ENCODE assay signal across 5 fruit fly cellular contexts in the genomic region with DNA sequence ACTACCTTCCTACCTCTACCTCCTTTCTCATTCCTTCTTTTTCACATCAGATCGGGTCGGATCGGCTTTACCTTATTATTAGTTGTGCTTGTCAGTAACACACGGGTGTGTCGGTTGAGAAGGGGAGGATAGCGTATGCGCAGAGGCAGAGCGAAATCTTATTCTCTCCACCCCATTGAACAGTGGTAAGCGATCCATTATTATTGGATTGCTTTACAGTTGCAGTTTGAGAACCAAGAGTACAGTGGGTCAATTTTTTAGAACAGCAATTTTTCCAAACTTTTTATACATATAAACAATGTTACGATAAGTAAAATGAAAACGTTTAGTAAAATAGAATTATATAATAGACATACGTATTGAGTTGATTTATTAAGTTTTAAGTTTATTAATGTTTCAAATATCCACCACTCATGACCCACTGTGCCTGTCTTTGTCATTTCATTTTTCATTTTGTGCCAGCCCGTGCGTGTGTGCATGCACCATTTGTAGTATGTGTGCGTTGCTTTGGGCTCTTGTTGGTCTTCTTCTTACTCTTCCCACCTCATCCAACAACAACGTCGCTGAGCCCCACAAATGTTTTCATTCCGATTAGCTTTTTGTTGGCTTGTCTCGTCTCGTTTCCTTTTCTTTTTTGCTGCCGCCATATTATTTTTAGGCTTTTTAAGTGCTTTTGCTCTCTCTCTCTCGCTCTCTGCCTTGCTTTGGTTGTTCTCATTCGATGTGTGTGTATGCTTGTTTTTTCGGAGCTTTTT.
TF ChIP-seq lines count a peak whose summit lies in the region.

No protein-coding gene starts in this region.

TF ChIP-seq in whole organism, adult, 20 proteins besides CTCF, POLR2A, EP300 and RAD21 (continued from another document):
- peak; percentile 97 for TF ChIP-seq CG5204 (GFP tag; optimal IDR thresholded peaks at IDR 0.05; lab: Kevin White, UChicago)
- TF ChIP-seq CG11617 (GFP tag; optimal IDR thresholded peaks at IDR 0.05; lab: Kevin White, UChicago): peak; percentile 99
- TF ChIP-seq CG12768 (GFP tag; optimal IDR thresholded peaks at IDR 0.05; lab: Kevin White, UChicago): peak; percentile 98
- TF ChIP-seq CG7045 (GFP tag; optimal IDR thresholded peaks at IDR 0.05; lab: Kevin White, UChicago): peak; percentile 98

TF ChIP-seq in whole organism, embryonic, 481 proteins besides CTCF, POLR2A, EP300 and RAD21 (continued from another document and continues in another):
- TF ChIP-seq Neu2 (GFP tag; optimal IDR thresholded peaks at IDR 0.05; lab: Kevin White, UChicago; ENCODE audit: borderline replicate concordance) (peak; percentile 53), fd64A (GFP tag; optimal IDR thresholded peaks at IDR 0.05; lab: Kevin White, UChicago) (peak; percentile 97), CG9609 (GFP tag; optimal IDR thresholded peaks at IDR 0.05; lab: Kevin White, UChicago) (peak; percentile 91), CG1792 (GFP tag; optimal IDR thresholded peaks at IDR 0.05; lab: Kevin White, UChicago) (peak; percentile 75), grn (GFP tag; optimal IDR thresholded peaks at IDR 0.05; lab: Kevin White, UChicago) (peak; percentile 84), CG31388 (GFP tag; optimal IDR thresholded peaks at IDR 0.05; lab: Kevin White, UChicago) (peak; percentile 97), insv (GFP tag; optimal IDR thresholded peaks at IDR 0.05; lab: Kevin White, UChicago) (peak; percentile 60 to 84), slp2 (GFP tag; optimal IDR thresholded peaks at IDR 0.05; lab: Kevin White, UChicago) (peak; percentile 85), CG12219 (GFP tag; optimal IDR thresholded peaks at IDR 0.05; lab: Kevin White, UChicago) (peak; percentile 99), klu (GFP tag; IDR thresholded peaks at IDR 0.05; lab: Robert Waterston, UW) (peak; percentile 98), Ssrp (tag; optimal IDR thresholded peaks at IDR 0.05; lab: Kevin White, UChicago) (peak; percentile 99), bigmax (GFP tag; optimal IDR thresholded peaks at IDR 0.05; lab: Kevin White, UChicago) (peak; percentile 79), CG13424 (tag; optimal IDR thresholded peaks at IDR 0.05; lab: Kevin White, UChicago) (peak; percentile 100), CG31224 (GFP tag; IDR thresholded peaks at IDR 0.05; lab: Robert Waterston, UW) (peak; percentile 97), Taf1 (GFP tag; IDR thresholded peaks at IDR 0.05; lab: Robert Waterston, UW) (peak; percentile 99), NK7.1 (GFP tag; optimal IDR thresholded peaks at IDR 0.05; lab: Kevin White, UChicago) (peak; percentile 78), CG8359 (GFP tag; optimal IDR thresholded peaks at IDR 0.05; lab: Kevin White, UChicago; ENCODE audit: borderline replicate concordance) (peak; percentile 96), CG12391 (tag; optimal IDR thresholded peaks at IDR 0.05; lab: Kevin White, UChicago) (peak; percentile 100), CG4820 (GFP tag; optimal IDR thresholded peaks at IDR 0.05; lab: Kevin White, UChicago) (peak; percentile 98), CG16813 (GFP tag; IDR thresholded peaks at IDR 0.05; lab: Robert Waterston, UW; ENCODE audit: partially characterized antibody) (peak; percentile 58), al (GFP tag; IDR thresholded peaks at IDR 0.05; lab: Robert Waterston, UW) (peak; percentile 99), Fer2 (tag; optimal IDR thresholded peaks at IDR 0.05; lab: Kevin White, UChicago) (peak; percentile 99), CG17612 (GFP tag; IDR thresholded peaks at IDR 0.05; lab: Robert Waterston, UW) (peak; percentile 97), Dbx (GFP tag; IDR thresholded peaks at IDR 0.05; lab: Robert Waterston, UW) (peak; percentile 99), Sry-β (GFP tag; optimal IDR thresholded peaks at IDR 0.05; lab: Kevin White, UChicago) (peak; percentile 63), CG17385 (GFP tag; optimal IDR thresholded peaks at IDR 0.05; lab: Kevin White, UChicago) (peak; percentile 99), Mes4 (GFP tag; optimal IDR thresholded peaks at IDR 0.05; lab: Kevin White, UChicago) (peak; percentile 87), CG15514 (GFP tag; optimal IDR thresholded peaks at IDR 0.05; lab: Kevin White, UChicago) (peak; percentile 95)

TF ChIP-seq in whole organism, prepupa, 60 proteins besides CTCF, POLR2A, EP300 and RAD21 (continued from another document and continues in another):
- TF ChIP-seq CG4318 (GFP tag; optimal IDR thresholded peaks at IDR 0.05; lab: Kevin White, UChicago): peak; percentile 98
- TF ChIP-seq CG1621 (tag; optimal IDR thresholded peaks at IDR 0.05; lab: Kevin White, UChicago): peak; percentile 97
- peak; percentile 99 for TF ChIP-seq fd59A (GFP tag; optimal IDR thresholded peaks at IDR 0.05; lab: Kevin White, UChicago)
- peak; percentile 97 for TF ChIP-seq CG9139 (GFP tag; optimal IDR thresholded peaks at IDR 0.05; lab: Kevin White, UChicago)
- peak; percentile 97 for TF ChIP-seq dsx (GFP tag; optimal IDR thresholded peaks at IDR 0.05; lab: Kevin White, UChicago; ENCODE audit: poor library complexity, severe bottlenecking)
- TF ChIP-seq Eip78C (GFP tag; lab: Kevin White, UChicago): peak; percentile 99
- peak; percentile 99 for TF ChIP-seq CG8632 (GFP tag; optimal IDR thresholded peaks at IDR 0.05; lab: Kevin White, UChicago)
- peak; percentile 94 for TF ChIP-seq dac (GFP tag; optimal IDR thresholded peaks at IDR 0.05; lab: Kevin White, UChicago)
- TF ChIP-seq Lpt (GFP tag; optimal IDR thresholded peaks at IDR 0.05; lab: Kevin White, UChicago): peak; percentile 98
- peak; percentile 98 for TF ChIP-seq eg (GFP tag; IDR thresholded peaks at IDR 0.05; lab: Robert Waterston, UW)
- TF ChIP-seq Sox14 (GFP tag; optimal IDR thresholded peaks at IDR 0.05; lab: Kevin White, UChicago): peak; percentile 98
- TF ChIP-seq CG6276 (GFP tag; optimal IDR thresholded peaks at IDR 0.05; lab: Kevin White, UChicago): peak; percentile 99
- peak; percentile 97 for TF ChIP-seq spab (GFP tag; optimal IDR thresholded peaks at IDR 0.05; lab: Kevin White, UChicago)
- TF ChIP-seq Ets96B (tag; optimal IDR thresholded peaks at IDR 0.05; lab: Kevin White, UChicago): peak; percentile 99
- TF ChIP-seq topi (GFP tag; optimal IDR thresholded peaks at IDR 0.05; lab: Kevin White, UChicago): peak; percentile 99
- peak; percentile 98 for TF ChIP-seq CG11294 (GFP tag; IDR thresholded peaks at IDR 0.05; lab: Robert Waterston, UW)
- peak; percentile 97 for TF ChIP-seq CG6854 (GFP tag; optimal IDR thresholded peaks at IDR 0.05; lab: Kevin White, UChicago)
- TF ChIP-seq CG31627 (GFP tag; optimal IDR thresholded peaks at IDR 0.05; lab: Kevin White, UChicago): peak; percentile 94
- TF ChIP-seq achi (GFP tag; optimal IDR thresholded peaks at IDR 0.05; lab: Kevin White, UChicago): peak; percentile 98
- peak; percentile 97 for TF ChIP-seq net (GFP tag; optimal IDR thresholded peaks at IDR 0.05; lab: Kevin White, UChicago)
- TF ChIP-seq CG8319 (GFP tag; optimal IDR thresholded peaks at IDR 0.05; lab: Kevin White, UChicago): peak; percentile 97
- TF ChIP-seq Eip75B (GFP tag; optimal IDR thresholded peaks at IDR 0.05; lab: Kevin White, UChicago): peak; percentile 97
- TF ChIP-seq Eip93F (GFP tag; optimal IDR thresholded peaks at IDR 0.05; lab: Kevin White, UChicago): peak; percentile 97
- peak; percentile 97 to 99 for TF ChIP-seq ss (GFP tag; optimal IDR thresholded peaks at IDR 0.05; lab: Kevin White, UChicago)
- peak; percentile 98 for TF ChIP-seq CG6808 (GFP tag; optimal IDR thresholded peaks at IDR 0.05; lab: Kevin White, UChicago)
- peak; percentile 99 for TF ChIP-seq CG34406 (GFP tag; optimal IDR thresholded peaks at IDR 0.05; lab: Kevin White, UChicago)
- peak; percentile 97 for TF ChIP-seq CG16779 (tag; optimal IDR thresholded peaks at IDR 0.05; lab: Kevin White, UChicago)
- peak; percentile 99 for TF ChIP-seq CG11762 (GFP tag; optimal IDR thresholded peaks at IDR 0.05; lab: Kevin White, UChicago; ENCODE audit: insufficient read depth)
- peak; percentile 99 for TF ChIP-seq CG8119 (GFP tag; IDR thresholded peaks at IDR 0.05; lab: Robert Waterston, UW)
- peak; percentile 100 for TF ChIP-seq CG15336 (GFP tag; IDR thresholded peaks at IDR 0.05; lab: Robert Waterston, UW)

TF ChIP-seq in whole organism, pupa, 21 proteins besides CTCF, POLR2A, EP300 and RAD21 (continued from another document):
- TF ChIP-seq gl (tag; optimal IDR thresholded peaks at IDR 0.05; lab: Kevin White, UChicago): peak; percentile 97
- TF ChIP-seq CG17806 (tag; optimal IDR thresholded peaks at IDR 0.05; lab: Kevin White, UChicago): peak; percentile 99

TF ChIP-seq in whole organism, wandering third instar larva, 38 proteins besides CTCF, POLR2A, EP300 and RAD21 (continued from another document):
- TF ChIP-seq h (GFP tag; optimal IDR thresholded peaks at IDR 0.05; lab: Kevin White, UChicago): peak; percentile 99
- peak; percentile 89 for TF ChIP-seq woc (GFP tag; optimal IDR thresholded peaks at IDR 0.05; lab: Kevin White, UChicago)
- peak; percentile 82 for TF ChIP-seq Mio (GFP tag; optimal IDR thresholded peaks at IDR 0.05; lab: Kevin White, UChicago)
- TF ChIP-seq lola (GFP tag; optimal IDR thresholded peaks at IDR 0.05; lab: Kevin White, UChicago): no peak
- peak; percentile 88 for TF ChIP-seq dsf (GFP tag; optimal IDR thresholded peaks at IDR 0.05; lab: Kevin White, UChicago; ENCODE audit: borderline replicate concordance)
- TF ChIP-seq CG9705 (GFP tag; optimal IDR thresholded peaks at IDR 0.05; lab: Kevin White, UChicago): peak; percentile 99
- TF ChIP-seq fru (GFP tag; optimal IDR thresholded peaks at IDR 0.05; lab: Kevin White, UChicago): peak; percentile 97
- TF ChIP-seq Abd-B (GFP tag; optimal IDR thresholded peaks at IDR 0.05; lab: Kevin White, UChicago): no peak
- peak; percentile 98 for TF ChIP-seq OdsH (GFP tag; optimal IDR thresholded peaks at IDR 0.05; lab: Kevin White, UChicago)
- TF ChIP-seq Dif (GFP tag; optimal IDR thresholded peaks at IDR 0.05; lab: Kevin White, UChicago; ENCODE audit: partially characterized antibody): peak; percentile 73
- TF ChIP-seq usp (GFP tag; optimal IDR thresholded peaks at IDR 0.05; lab: Kevin White, UChicago): no peak
- TF ChIP-seq dmrt93B (GFP tag; optimal IDR thresholded peaks at IDR 0.05; lab: Kevin White, UChicago): peak; percentile 98
- peak; percentile 95 for TF ChIP-seq br (GFP tag; optimal IDR thresholded peaks at IDR 0.05; lab: Kevin White, UChicago)
- TF ChIP-seq foxo (GFP tag; optimal IDR thresholded peaks at IDR 0.05; lab: Kevin White, UChicago): peak in 1 of 2 experiments; percentile 98
- TF ChIP-seq N (GFP tag; optimal IDR thresholded peaks at IDR 0.05; lab: Kevin White, UChicago): no peak
- TF ChIP-seq jim (GFP tag; optimal IDR thresholded peaks at IDR 0.05; lab: Kevin White, UChicago): peak; percentile 96
- no peak for TF ChIP-seq Hr78 (GFP tag; optimal IDR thresholded peaks at IDR 0.05; lab: Kevin White, UChicago)
- TF ChIP-seq Dfd (GFP tag; optimal IDR thresholded peaks at IDR 0.05; lab: Kevin White, UChicago): peak; percentile 92
- peak; percentile 97 for TF ChIP-seq ey (GFP tag; optimal IDR thresholded peaks at IDR 0.05; lab: Kevin White, UChicago)
